Worm (Caenorhabditis elegans): ENCODE results near the gene rnst-2.

The rnst-2 gene

ce11 chrV:1051651-1052050, 9.7 kb upstream of the rnst-2 start:
- TF ChIP-seq elt-3 (tag; optimal IDR thresholded peaks at IDR 0.05) = no peak
- no peak for TF ChIP-seq sea-2 (GFP tag; optimal IDR thresholded peaks at IDR 0.05)
- TF ChIP-seq pqm-1 (tag; optimal IDR thresholded peaks at IDR 0.05) = no peak
- TF ChIP-seq nhr-11 (tag; optimal IDR thresholded peaks at IDR 0.05) = no peak
- TF ChIP-seq ceh-16 (tag; optimal IDR thresholded peaks at IDR 0.05) = no peak
- no peak for TF ChIP-seq nfya-1 (tag; optimal IDR thresholded peaks at IDR 0.05; ENCODE audit: insufficient read depth)
- no peak for TF ChIP-seq egl-5 (tag; optimal IDR thresholded peaks at IDR 0.05)
- no peak for TF ChIP-seq skn-1 (tag; optimal IDR thresholded peaks at IDR 0.05)
- TF ChIP-seq ztf-11 (tag; optimal IDR thresholded peaks at IDR 0.05) = no peak
- TF ChIP-seq lsy-12 (tag; optimal IDR thresholded peaks at IDR 0.05) = no peak

ce11 chrV:1052559-1053064, 8.8 kb upstream of the rnst-2 start, which contains the start of gene K10C9.4:
K10C9.4 (minus strand) TSS chrV:1053014.
- TF ChIP-seq lin-39 (tag; optimal IDR thresholded peaks at IDR 0.05) = no peak

ce11 chrV:1053385-1053784, 8.0 kb upstream of the rnst-2 start:
- TF ChIP-seq hmg-11 (tag; optimal IDR thresholded peaks at IDR 0.05) (no peak), lin-15B (tag; optimal IDR thresholded peaks at IDR 0.05) (no peak), ztf-11 (tag; optimal IDR thresholded peaks at IDR 0.05) (no peak), nhr-28 (tag; optimal IDR thresholded peaks at IDR 0.05) (no peak), jun-1 (tag; optimal IDR thresholded peaks at IDR 0.05) (no peak), eor-1 (tag; optimal IDR thresholded peaks at IDR 0.05) (no peak), ceh-16 (tag; optimal IDR thresholded peaks at IDR 0.05) (no peak), daf-12 (tag; optimal IDR thresholded peaks at IDR 0.05) (no peak), egl-5 (tag; optimal IDR thresholded peaks at IDR 0.05) (no peak), sea-2 (GFP tag; optimal IDR thresholded peaks at IDR 0.05) (no peak), ZK546.5 (tag; optimal IDR thresholded peaks at IDR 0.05) (no peak), nhr-11 (tag; optimal IDR thresholded peaks at IDR 0.05) (no peak), lsy-12 (tag; optimal IDR thresholded peaks at IDR 0.05) (no peak)

ce11 chrV:1060219-1060863, 1.1 kb upstream of the rnst-2 start:
- TF ChIP-seq skn-1 (tag; optimal IDR thresholded peaks at IDR 0.05) = no peak
- TF ChIP-seq lin-39 (tag; optimal IDR thresholded peaks at IDR 0.05) = no peak
- TF ChIP-seq ZK546.5 (tag; optimal IDR thresholded peaks at IDR 0.05) = no peak
- no peak for TF ChIP-seq fos-1 (tag; optimal IDR thresholded peaks at IDR 0.05)
- no peak for TF ChIP-seq eor-1 (tag; optimal IDR thresholded peaks at IDR 0.05)
- no peak for TF ChIP-seq mml-1 (tag; optimal IDR thresholded peaks at IDR 0.05)
- TF ChIP-seq nhr-237 (tag; optimal IDR thresholded peaks at IDR 0.05) = no peak
- TF ChIP-seq elt-3 (tag; optimal IDR thresholded peaks at IDR 0.05) = peak in 1 of 3 experiments; percentile 23
- no peak for TF ChIP-seq ztf-11 (tag; optimal IDR thresholded peaks at IDR 0.05)
- TF ChIP-seq fkh-10 (GFP tag; optimal IDR thresholded peaks at IDR 0.05) = no peak
- TF ChIP-seq jun-1 (tag; optimal IDR thresholded peaks at IDR 0.05) = no peak
- TF ChIP-seq nhr-11 (tag; optimal IDR thresholded peaks at IDR 0.05) = no peak
- TF ChIP-seq lin-15B (tag; optimal IDR thresholded peaks at IDR 0.05) = peak; percentile 17
- no peak for TF ChIP-seq elt-1 (tag; optimal IDR thresholded peaks at IDR 0.05)
- no peak for TF ChIP-seq ztf-4 (tag; optimal IDR thresholded peaks at IDR 0.05)
- no peak for TF ChIP-seq nhr-12 (tag; optimal IDR thresholded peaks at IDR 0.05)
- TF ChIP-seq nhr-67 (tag; optimal IDR thresholded peaks at IDR 0.05) = no peak
- no peak for TF ChIP-seq egl-5 (tag; optimal IDR thresholded peaks at IDR 0.05)
- TF ChIP-seq R02D3.7 (tag; optimal IDR thresholded peaks at IDR 0.05) = no peak
- peak; percentile 83 for TF ChIP-seq elt-2 (tag; optimal IDR thresholded peaks at IDR 0.05)
- no peak for TF ChIP-seq ama-1 (optimal IDR thresholded peaks at IDR 0.05)
- TF ChIP-seq unc-62 (GFP tag; optimal IDR thresholded peaks at IDR 0.05) = no peak
- no peak for TF ChIP-seq nhr-28 (tag; optimal IDR thresholded peaks at IDR 0.05)
- peak; percentile 40 for TF ChIP-seq ceh-28 (tag; optimal IDR thresholded peaks at IDR 0.05)
- no peak for TF ChIP-seq unc-39 (tag; optimal IDR thresholded peaks at IDR 0.05)
- TF ChIP-seq ceh-9 (tag; optimal IDR thresholded peaks at IDR 0.05) = no peak
- no peak for TF ChIP-seq mdl-1 (tag; optimal IDR thresholded peaks at IDR 0.05)
- TF ChIP-seq hmg-11 (tag; optimal IDR thresholded peaks at IDR 0.05) = no peak
- no peak for TF ChIP-seq pha-4 (tag; optimal IDR thresholded peaks at IDR 0.05)
- no peak for TF ChIP-seq nhr-25 (tag; optimal IDR thresholded peaks at IDR 0.05)
- no peak for TF ChIP-seq ceh-16 (tag; optimal IDR thresholded peaks at IDR 0.05)
- peak; percentile 74 for TF ChIP-seq pqm-1 (tag; optimal IDR thresholded peaks at IDR 0.05)
- no peak for TF ChIP-seq egl-27 (tag; optimal IDR thresholded peaks at IDR 0.05)
- TF ChIP-seq tbx-2 (tag; optimal IDR thresholded peaks at IDR 0.05) = no peak
- TF ChIP-seq nhr-76 (tag; optimal IDR thresholded peaks at IDR 0.05) = no peak
- TF ChIP-seq lsy-12 (tag; optimal IDR thresholded peaks at IDR 0.05) = no peak
- TF ChIP-seq nhr-23 (tag; optimal IDR thresholded peaks at IDR 0.05) = peak; percentile 68
- TF ChIP-seq nhr-43 (tag; optimal IDR thresholded peaks at IDR 0.05; ENCODE audit: poor library complexity, severe bottlenecking) = no peak
- no peak for TF ChIP-seq fkh-2 (tag; optimal IDR thresholded peaks at IDR 0.05)
- no peak for TF ChIP-seq nhr-77 (tag; optimal IDR thresholded peaks at IDR 0.05)
- TF ChIP-seq zag-1 (tag; optimal IDR thresholded peaks at IDR 0.05) = no peak
